Worm (Caenorhabditis elegans) whole organism, young adult: ENCODE measurements around the gene R10D12.7.
A peak's percentile ranks its signal among the peaks of the same experiment; 100 is the strongest.

Experiments
- B0035.1 ChIP-seq: sonication (generic microtip); optimal IDR thresholded peaks from 2 replicates; lab custom pipeline; 2016; ENCODE audit warnings: missing genetic modification characterization, mild to moderate bottlenecking, missing compliant biosample characterization, missing genotype, missing genetic modification reagents
- B0261.1 ChIP-seq: sonication (generic microtip); optimal IDR thresholded peaks from 2 replicates; lab custom pipeline; 2016; ENCODE audit warnings: mild to moderate bottlenecking, missing genetic modification characterization, moderate library complexity, missing compliant biosample characterization
- F39B2.1 ChIP-seq: fragments of 200-800 bp; sonication (Bioruptor generic); IDR thresholded peaks from 2 replicates; pipeline ENCODE4 v1.3.6; 2022; ENCODE audit warnings: missing genetic modification reagents, missing genetic modification characterization, missing compliant biosample characterization
- F49E8.2 ChIP-seq: sonication (generic microtip); optimal IDR thresholded peaks from 3 replicates; lab custom pipeline; 2017; ENCODE audit warnings: missing genetic modification characterization, mild to moderate bottlenecking, missing compliant biosample characterization, antibody characterized with exemption, moderate library complexity; ENCODE audit not compliant: insufficient read depth
- F55B11.4 ChIP-seq: sonication (generic microtip); optimal IDR thresholded peaks from 2 replicates; lab custom pipeline; 2016; ENCODE audit warnings: missing compliant biosample characterization, missing genetic modification characterization, borderline replicate concordance; ENCODE audit not compliant: insufficient read depth
- Y56A3A.18 ChIP-seq: fragments of 200-800 bp; sonication (Bioruptor generic); IDR thresholded peaks from 2 replicates; pipeline ENCODE4 v1.3.6; 2022; ENCODE audit warnings: missing genetic modification reagents, missing genetic modification characterization, missing compliant biosample characterization
- ama-1 ChIP-seq, 3 experiments: fragments of 150-350 bp in 1 of 3; sonication (generic microtip) in 2 of 3; optimal IDR thresholded peaks; 2 replicates each; lab custom pipeline; 2014 to 2018; ENCODE audit warnings: missing biosample characterization in 2 of 3, missing genetic modification characterization in 2 of 3, missing genetic modification reagents in 2 of 3
- aptf-3 ChIP-seq: fragments of 200-800 bp; sonication (Bioruptor generic); IDR thresholded peaks from 2 replicates; pipeline ENCODE4 v1.3.6; 2022; ENCODE audit warnings: missing genetic modification characterization, missing compliant biosample characterization
- attf-6 ChIP-seq: fragments of 200-800 bp; sonication (Bioruptor generic); IDR thresholded peaks from 2 replicates; pipeline ENCODE4 v1.3.6; 2022; ENCODE audit warnings: missing genetic modification reagents, missing genetic modification characterization, missing compliant biosample characterization
- bed-1 ChIP-seq: fragments of 200-800 bp; sonication (Bioruptor generic); IDR thresholded peaks from 2 replicates; pipeline ENCODE4 v1.3.6; 2022; ENCODE audit warnings: missing genetic modification reagents, missing genetic modification characterization, missing compliant biosample characterization
- bed-2 ChIP-seq: fragments of 200-800 bp; sonication (Bioruptor generic); IDR thresholded peaks from 2 replicates; pipeline ENCODE4 v1.3.6; 2022; ENCODE audit warnings: missing genetic modification reagents, missing genetic modification characterization, missing compliant biosample characterization
- cebp-1 ChIP-seq, 2 experiments: fragments of 200-800 bp in 1 of 2; sonication (Bioruptor generic) in 1 of 2; sonication (generic microtip) in 1 of 2; IDR thresholded peaks in 1 of 2; optimal IDR thresholded peaks in 1 of 2; 2 replicates each; pipeline versions ENCODE4 v1.3.6 to Lab custom; 2017 to 2022; ENCODE audit warnings: missing compliant biosample characterization in 2 of 2, missing genetic modification characterization in 2 of 2, mild to moderate bottlenecking in 1 of 2, missing genetic modification reagents in 1 of 2, moderate library complexity in 1 of 2
- ceh-27 ChIP-seq: fragments of 200-800 bp; sonication (Bioruptor generic); optimal IDR thresholded peaks from 2 replicates; lab custom pipeline; 2018; ENCODE audit warnings: mild to moderate bottlenecking, missing genetic modification characterization, moderate library complexity, missing compliant biosample characterization
- ceh-40 ChIP-seq: fragments of 200-800 bp; sonication (Bioruptor generic); IDR thresholded peaks from 2 replicates; pipeline ENCODE4 v1.3.6; 2022; ENCODE audit warnings: missing genetic modification characterization, missing compliant biosample characterization
- ceh-79 ChIP-seq: sonication (generic microtip); optimal IDR thresholded peaks from 2 replicates; lab custom pipeline; 2017; ENCODE audit warnings: mild to moderate bottlenecking, missing genetic modification characterization, missing compliant biosample characterization
- ceh-91 ChIP-seq: fragments of 200-800 bp; sonication (Bioruptor generic); IDR thresholded peaks from 2 replicates; pipeline ENCODE4 v1.3.6; 2022; ENCODE audit warnings: missing genetic modification reagents, missing genetic modification characterization, missing compliant biosample characterization
- chd-7 ChIP-seq: sonication (generic microtip); optimal IDR thresholded peaks from 2 replicates; lab custom pipeline; 2016; ENCODE audit warnings: mild to moderate bottlenecking, missing genetic modification characterization, moderate library complexity, missing compliant biosample characterization
- dpff-1 ChIP-seq: sonication (generic microtip); optimal IDR thresholded peaks from 2 replicates; lab custom pipeline; 2017; ENCODE audit warnings: mild to moderate bottlenecking, missing genetic modification characterization, missing compliant biosample characterization
- dpl-1 ChIP-seq: fragments of 150-350 bp; optimal IDR thresholded peaks from 2 replicates; lab custom pipeline; 2014; ENCODE audit warnings: missing biosample characterization, missing genetic modification reagents, missing genetic modification characterization
- egl-18 ChIP-seq: fragments of 200-800 bp; sonication (Bioruptor generic); IDR thresholded peaks from 2 replicates; pipeline ENCODE4 v1.3.6; 2022; ENCODE audit warnings: missing genetic modification reagents, missing genetic modification characterization, missing compliant biosample characterization
- egrh-3 ChIP-seq: fragments of 200-800 bp; sonication (Bioruptor generic); IDR thresholded peaks from 2 replicates; pipeline ENCODE4 v1.3.6; 2022; ENCODE audit warnings: missing genetic modification reagents, missing genetic modification characterization, missing compliant biosample characterization
- ekl-4 ChIP-seq: fragments of 200-800 bp; sonication (Bioruptor generic); IDR thresholded peaks from 2 replicates; pipeline ENCODE4 v1.3.6; 2022; ENCODE audit warnings: missing genetic modification reagents, missing genetic modification characterization, missing compliant biosample characterization
- him-1 ChIP-seq: sonication (generic microtip); optimal IDR thresholded peaks from 2 replicates; lab custom pipeline; 2016; ENCODE audit warnings: missing genotype, missing genetic modification reagents, missing genetic modification characterization, missing compliant biosample characterization
- hmg-1.2 ChIP-seq: fragments of 200-800 bp; sonication (Bioruptor generic); IDR thresholded peaks from 2 replicates; pipeline ENCODE4 v1.3.6; 2022; ENCODE audit warnings: missing genetic modification reagents, missing genetic modification characterization, missing compliant biosample characterization
- madf-6 ChIP-seq: fragments of 200-800 bp; sonication (Bioruptor generic); IDR thresholded peaks from 2 replicates; pipeline ENCODE4 v1.3.6; 2022; ENCODE audit warnings: missing genetic modification reagents, missing genetic modification characterization, missing compliant biosample characterization
- mcd-1 ChIP-seq: fragments of 200-800 bp; sonication (Bioruptor generic); IDR thresholded peaks from 2 replicates; pipeline ENCODE4 v1.3.6; 2022; ENCODE audit warnings: missing genetic modification reagents, missing genetic modification characterization, missing compliant biosample characterization
- mel-28 ChIP-seq: sonication (generic microtip); optimal IDR thresholded peaks from 2 replicates; lab custom pipeline; 2016; ENCODE audit warnings: borderline replicate concordance, mild to moderate bottlenecking, missing genetic modification characterization, missing compliant biosample characterization
- mes-4 ChIP-seq: sonication (generic microtip); optimal IDR thresholded peaks from 2 replicates; lab custom pipeline; 2016; ENCODE audit warnings: missing genotype, missing genetic modification characterization, missing compliant biosample characterization
- mxl-1 ChIP-seq: sonication (generic microtip); optimal IDR thresholded peaks from 2 replicates; lab custom pipeline; 2016; ENCODE audit warnings: missing genetic modification characterization, missing compliant biosample characterization
- nfyb-1 ChIP-seq: fragments of 200-800 bp; sonication (Bioruptor generic); IDR thresholded peaks from 2 replicates; pipeline ENCODE4 v1.3.6; 2022; ENCODE audit warnings: missing genetic modification reagents, missing genetic modification characterization, missing compliant biosample characterization
- nhr-120 ChIP-seq: fragments of 200-800 bp; sonication (Bioruptor generic); IDR thresholded peaks from 2 replicates; pipeline ENCODE4 v1.3.6; 2022; ENCODE audit warnings: missing genetic modification characterization, missing compliant biosample characterization
- nhr-179 ChIP-seq: sonication (generic microtip); optimal IDR thresholded peaks from 2 replicates; lab custom pipeline; 2016; ENCODE audit warnings: mild to moderate bottlenecking, missing genetic modification characterization, missing compliant biosample characterization
- nhr-27 ChIP-seq: fragments of 200-800 bp; sonication (Bioruptor generic); optimal IDR thresholded peaks from 2 replicates; lab custom pipeline; 2018; ENCODE audit warnings: mild to moderate bottlenecking, missing genetic modification characterization, moderate library complexity, missing compliant biosample characterization
- nhr-80 ChIP-seq: sonication (generic microtip); optimal IDR thresholded peaks from 2 replicates; lab custom pipeline; 2016; ENCODE audit warnings: missing genetic modification characterization, missing compliant biosample characterization
- pbrm-1 ChIP-seq: fragments of 200-800 bp; sonication (Bioruptor generic); IDR thresholded peaks from 2 replicates; pipeline ENCODE4 v1.3.6; 2022; ENCODE audit warnings: missing genetic modification reagents, missing genetic modification characterization, missing compliant biosample characterization
- sdz-38 ChIP-seq: sonication (generic microtip); optimal IDR thresholded peaks from 2 replicates; lab custom pipeline; 2016; ENCODE audit warnings: missing genotype, missing genetic modification characterization, missing compliant biosample characterization
- snpc-4 ChIP-seq, 5 experiments: fragments of 150-350 bp in 1 of 5; sonication (generic microtip) in 4 of 5; optimal IDR thresholded peaks; 2 replicates each; lab custom pipeline; 2014 to 2018; ENCODE audit warnings: missing genetic modification characterization in 5 of 5, missing biosample characterization in 3 of 5, antibody characterized with exemption in 2 of 5, mild to moderate bottlenecking in 2 of 5, missing compliant biosample characterization in 2 of 5, missing genotype in 2 of 5, moderate library complexity in 2 of 5, missing genetic modification reagents in 1 of 5
- sptf-2 ChIP-seq: fragments of 200-800 bp; sonication (Bioruptor generic); optimal IDR thresholded peaks from 2 replicates; lab custom pipeline; 2018; ENCODE audit warnings: mild to moderate bottlenecking, missing genetic modification characterization, missing compliant biosample characterization
- ztf-18 ChIP-seq: sonication (generic microtip); optimal IDR thresholded peaks from 2 replicates; lab custom pipeline; 2016; ENCODE audit warnings: missing genotype, mild to moderate bottlenecking, missing genetic modification characterization, missing compliant biosample characterization
- ztf-22 ChIP-seq: fragments of 200-800 bp; sonication (Bioruptor generic); optimal IDR thresholded peaks from 2 replicates; lab custom pipeline; 2018; ENCODE audit warnings: mild to moderate bottlenecking, missing genetic modification characterization, moderate library complexity, missing compliant biosample characterization
- ztf-25 ChIP-seq: fragments of 200-800 bp; sonication (Bioruptor generic); IDR thresholded peaks from 2 replicates; pipeline ENCODE4 v1.3.6; 2022; ENCODE audit warnings: missing genetic modification reagents, missing genetic modification characterization, missing compliant biosample characterization
- ztf-28 ChIP-seq: fragments of 200-800 bp; sonication (Bioruptor generic); IDR thresholded peaks from 2 replicates; pipeline ENCODE4 v1.3.6; 2022; ENCODE audit warnings: missing genetic modification reagents, missing genetic modification characterization, missing compliant biosample characterization
- ztf-3 ChIP-seq: fragments of 200-800 bp; sonication (Bioruptor generic); optimal IDR thresholded peaks from 2 replicates; lab custom pipeline; 2018; ENCODE audit warnings: mild to moderate bottlenecking, missing genetic modification characterization, missing compliant biosample characterization

R10D12.7 gene

ce11 chrV:13984828-13985227, 35.0 kb downstream of the R10D12.7 start, which contains the start of gene end-1:
TSS of gene end-1 (plus strand) at chrV:13985128.
- TF ChIP-seq dpl-1 (GFP tag; lab: Kevin White, UChicago) (no peak), sptf-2 (GFP tag; lab: Kevin White, UChicago) (no peak)

ce11 chrV:13986823-13987222, 37.0 kb downstream of the R10D12.7 start:
- TF ChIP-seq nhr-27, result no peak
- 0 out of 2 replicates have a peak, but pooled peaks have one; percentile 48 for TF ChIP-seq Y56A3A.18 (GFP tag; lab: Robert Waterston, UW)
- no peak for TF ChIP-seq mcd-1 (GFP tag; lab: Robert Waterston, UW)
- TF ChIP-seq attf-6, result no peak
- TF ChIP-seq cebp-1 (GFP tag; IDR thresholded peaks at IDR 0.05; lab: Robert Waterston, UW), result no peak
- TF ChIP-seq cebp-1 (tag; optimal IDR thresholded peaks at IDR 0.05; lab: Kevin White, UChicago), result no peak
- no peak for TF ChIP-seq nhr-120 (GFP tag; lab: Robert Waterston, UW)
- peak; percentile 12 for TF ChIP-seq ceh-79 (tag; lab: Kevin White, UChicago)
- TF ChIP-seq mel-28 (tag; lab: Kevin White, UChicago), result no peak
- no peak for TF ChIP-seq sdz-38 (tag; lab: Kevin White, UChicago)
- TF ChIP-seq chd-7, result no peak
- no peak for TF ChIP-seq nhr-179 (tag; lab: Kevin White, UChicago)
- no peak for TF ChIP-seq mes-4 (tag; lab: Kevin White, UChicago)
- TF ChIP-seq pbrm-1 (GFP tag; lab: Robert Waterston, UW), result no peak; the same call in 1 of the 2 replicates
- no peak for TF ChIP-seq ztf-18 (tag; lab: Kevin White, UChicago)
- TF ChIP-seq ztf-22, result no peak
- no peak for TF ChIP-seq ama-1 (optimal IDR thresholded peaks at IDR 0.05; lab: Kevin White, UChicago)
- TF ChIP-seq ama-1 (GFP tag; optimal IDR thresholded peaks at IDR 0.05; lab: Kevin White, UChicago), result peak in 1 of 2 experiments; percentile 24
- TF ChIP-seq snpc-4 (GFP tag; optimal IDR thresholded peaks at IDR 0.05; lab: Kevin White, UChicago), result no peak
- peak in 1 of 4 experiments; percentile 3 for TF ChIP-seq snpc-4 (tag; optimal IDR thresholded peaks at IDR 0.05; lab: Kevin White, UChicago)
- no peak for TF ChIP-seq egrh-3
- TF ChIP-seq ceh-91, result no peak
- TF ChIP-seq bed-2, result no peak
- TF ChIP-seq ekl-4, result no peak
- TF ChIP-seq him-1, result no peak
- no peak for TF ChIP-seq ztf-28 (GFP tag; lab: Robert Waterston, UW)
- peak; percentile 67 for TF ChIP-seq nhr-80 (tag; lab: Kevin White, UChicago)
- no peak for TF ChIP-seq ceh-27
- no peak for TF ChIP-seq aptf-3 (GFP tag; lab: Robert Waterston, UW)
- no peak for TF ChIP-seq mxl-1 (tag; lab: Kevin White, UChicago)
- no peak for TF ChIP-seq bed-1
- no peak for TF ChIP-seq egl-18 (GFP tag; lab: Robert Waterston, UW)
- no peak for TF ChIP-seq ztf-3 (GFP tag; lab: Kevin White, UChicago)
- TF ChIP-seq F39B2.1, result no peak
- TF ChIP-seq F55B11.4 (tag; lab: Kevin White, UChicago), result no peak
- no peak for TF ChIP-seq dpff-1 (tag; lab: Kevin White, UChicago)
- TF ChIP-seq B0261.1, result no peak
- peak; percentile 13; the same call in 1 of the 2 replicates for TF ChIP-seq hmg-1.2
- no peak for TF ChIP-seq ceh-40 (GFP tag; lab: Robert Waterston, UW)
- peak; percentile 52 for TF ChIP-seq madf-6 (GFP tag; lab: Robert Waterston, UW)
- TF ChIP-seq dpl-1 (GFP tag; lab: Kevin White, UChicago), result no peak
- no peak for TF ChIP-seq ztf-25 (GFP tag; lab: Robert Waterston, UW)
- no peak for TF ChIP-seq B0035.1 (tag; lab: Kevin White, UChicago)
- TF ChIP-seq nfyb-1, result 0 out of 2 replicates have a peak, but pooled peaks have one; percentile 17
- TF ChIP-seq F49E8.2 (tag; lab: Kevin White, UChicago), result no peak
